Fruit fly (Drosophila melanogaster): ENCODE measurements around the gene CG43867.

The CG43867 gene

dm6 chrX:898367-898766, 29.4 kb downstream of the CG43867 start:
- TF ChIP-seq EcR (GFP tag; optimal IDR thresholded peaks at IDR 0.05) (peak in 1 of 2 experiments; percentile 14), psq (optimal IDR thresholded peaks at IDR 0.05) (no peak), CG8478 (optimal IDR thresholded peaks at IDR 0.05) (no peak)

- TF ChIP-seq pan (optimal IDR thresholded peaks at IDR 0.05) (no peak), psq (optimal IDR thresholded peaks at IDR 0.05) (no peak), Dll (optimal IDR thresholded peaks at IDR 0.05) (no peak)
Observed at dm6 chrX:894182-894581, 33.6 kb downstream of the CG43867 start, which contains the start of gene CG11663. TSS of gene CG11663 (plus strand) at chrX:894482.

dm6 chrX:875432-875831, 52.3 kb downstream of the CG43867 start, which contains the start of gene CG11664:
TSS of gene CG11664 (plus strand) at chrX:875732.
- TF ChIP-seq pan (optimal IDR thresholded peaks at IDR 0.05) (no peak), usp (GFP tag; optimal IDR thresholded peaks at IDR 0.05) (no peak), psq (optimal IDR thresholded peaks at IDR 0.05) (no peak), EcR (GFP tag; optimal IDR thresholded peaks at IDR 0.05) (no peak), CG8478 (optimal IDR thresholded peaks at IDR 0.05) (no peak), Dll (optimal IDR thresholded peaks at IDR 0.05) (no peak)

- TF ChIP-seq EcR (GFP tag; optimal IDR thresholded peaks at IDR 0.05): no peak
- TF ChIP-seq psq (optimal IDR thresholded peaks at IDR 0.05): no peak
- TF ChIP-seq pan (optimal IDR thresholded peaks at IDR 0.05): no peak
- no peak for TF ChIP-seq Dll (optimal IDR thresholded peaks at IDR 0.05)
- no peak for TF ChIP-seq CG8478 (optimal IDR thresholded peaks at IDR 0.05)
- TF ChIP-seq usp (GFP tag; optimal IDR thresholded peaks at IDR 0.05): no peak
Observed at dm6 chrX:873739-874138, 54.0 kb downstream of the CG43867 start.

dm6 chrX:868441-868840, 59.3 kb downstream of the CG43867 start:
- TF ChIP-seq pan (optimal IDR thresholded peaks at IDR 0.05) (no peak), usp (GFP tag; optimal IDR thresholded peaks at IDR 0.05) (no peak), Dll (optimal IDR thresholded peaks at IDR 0.05) (no peak), EcR (GFP tag; optimal IDR thresholded peaks at IDR 0.05) (no peak), CG8478 (optimal IDR thresholded peaks at IDR 0.05) (no peak), psq (optimal IDR thresholded peaks at IDR 0.05) (no peak)

dm6 chrX:862308-862707, 65.5 kb downstream of the CG43867 start, which contains the start of gene CG14634:
TSS of gene CG14634 (plus strand) at chrX:862608.
- TF ChIP-seq Dll (optimal IDR thresholded peaks at IDR 0.05): no peak
- TF ChIP-seq pan (optimal IDR thresholded peaks at IDR 0.05): no peak
- TF ChIP-seq CG8478 (optimal IDR thresholded peaks at IDR 0.05): no peak

dm6 chrX:847057-847456, 80.7 kb downstream of the CG43867 start, which contains the start of gene CG3713:
TSS of gene CG3713 (minus strand) at chrX:847157.
- no peak for TF ChIP-seq pan (optimal IDR thresholded peaks at IDR 0.05)
- TF ChIP-seq CG8478 (optimal IDR thresholded peaks at IDR 0.05): no peak
- no peak for TF ChIP-seq EcR (GFP tag; optimal IDR thresholded peaks at IDR 0.05)

dm6 chrX:844523-844922, 83.3 kb downstream of the CG43867 start, which contains the start of gene CG14635:
TSS of gene CG14635 (plus strand) at chrX:844823.
- TF ChIP-seq EcR (GFP tag; optimal IDR thresholded peaks at IDR 0.05): no peak
- no peak for TF ChIP-seq psq (optimal IDR thresholded peaks at IDR 0.05)
- TF ChIP-seq usp (GFP tag; optimal IDR thresholded peaks at IDR 0.05): no peak
- TF ChIP-seq CG8478 (optimal IDR thresholded peaks at IDR 0.05): no peak
- TF ChIP-seq pan (optimal IDR thresholded peaks at IDR 0.05): no peak
- TF ChIP-seq Dll (optimal IDR thresholded peaks at IDR 0.05): no peak

- TF ChIP-seq usp (GFP tag; optimal IDR thresholded peaks at IDR 0.05): no peak
- no peak for TF ChIP-seq psq (optimal IDR thresholded peaks at IDR 0.05)
- TF ChIP-seq Dll (optimal IDR thresholded peaks at IDR 0.05): no peak
- TF ChIP-seq EcR (GFP tag; optimal IDR thresholded peaks at IDR 0.05): no peak
- no peak for TF ChIP-seq CG8478 (optimal IDR thresholded peaks at IDR 0.05)
- no peak for TF ChIP-seq pan (optimal IDR thresholded peaks at IDR 0.05)
Observed at dm6 chrX:843489-843888, 84.3 kb downstream of the CG43867 start.

- TF ChIP-seq Dll (optimal IDR thresholded peaks at IDR 0.05) (no peak), pan (optimal IDR thresholded peaks at IDR 0.05) (no peak), psq (optimal IDR thresholded peaks at IDR 0.05) (no peak), CG8478 (optimal IDR thresholded peaks at IDR 0.05) (no peak), usp (GFP tag; optimal IDR thresholded peaks at IDR 0.05) (no peak), EcR (GFP tag; optimal IDR thresholded peaks at IDR 0.05) (no peak)
Observed at dm6 chrX:841941-842340, 85.8 kb downstream of the CG43867 start.

- TF ChIP-seq Dll (optimal IDR thresholded peaks at IDR 0.05): no peak
- no peak for TF ChIP-seq EcR (GFP tag; optimal IDR thresholded peaks at IDR 0.05)
- no peak for TF ChIP-seq usp (GFP tag; optimal IDR thresholded peaks at IDR 0.05)
- TF ChIP-seq CG8478 (optimal IDR thresholded peaks at IDR 0.05): no peak
Observed at dm6 chrX:841038-841437, 86.7 kb downstream of the CG43867 start.

dm6 chrX:838012-838411, 89.8 kb downstream of the CG43867 start:
- TF ChIP-seq Dll (optimal IDR thresholded peaks at IDR 0.05) (no peak), EcR (GFP tag; optimal IDR thresholded peaks at IDR 0.05) (no peak), psq (optimal IDR thresholded peaks at IDR 0.05) (no peak), usp (GFP tag; optimal IDR thresholded peaks at IDR 0.05) (no peak)

- TF ChIP-seq CG8478 (optimal IDR thresholded peaks at IDR 0.05) (no peak), pan (optimal IDR thresholded peaks at IDR 0.05) (no peak), psq (optimal IDR thresholded peaks at IDR 0.05) (no peak), usp (GFP tag; optimal IDR thresholded peaks at IDR 0.05) (no peak), EcR (GFP tag; optimal IDR thresholded peaks at IDR 0.05) (no peak), Dll (optimal IDR thresholded peaks at IDR 0.05) (no peak)
Observed at dm6 chrX:835965-836690, 91.6 kb downstream of the CG43867 start.
